Worm (Caenorhabditis elegans) whole organism, L3 larva: ENCODE measurements around the gene F59E12.8.

Source experiments
- R02D3.7 ChIP-seq: fragments of 150-350 bp; optimal IDR thresholded peaks from 2 replicates; lab custom pipeline; 2014; ENCODE audit warnings: missing biosample characterization, missing genetic modification characterization
- ZK546.5 ChIP-seq: sonication (generic microtip); optimal IDR thresholded peaks from 2 replicates; lab custom pipeline; 2017; ENCODE audit warnings: missing biosample characterization, missing genetic modification characterization
- aly-2 ChIP-seq: fragments of 150-350 bp; optimal IDR thresholded peaks from 2 replicates; lab custom pipeline; 2014; ENCODE audit warnings: missing biosample characterization, missing genetic modification characterization
- ama-1 ChIP-seq: fragments of 150-350 bp; optimal IDR thresholded peaks from 2 replicates; lab custom pipeline; 2018
- ceh-16 ChIP-seq: sonication (generic microtip); optimal IDR thresholded peaks from 2 replicates; lab custom pipeline; 2017; ENCODE audit warnings: missing biosample characterization, missing genetic modification characterization
- ceh-28 ChIP-seq: fragments of 150-350 bp; optimal IDR thresholded peaks from 2 replicates; lab custom pipeline; 2014; ENCODE audit warnings: missing biosample characterization, missing genetic modification reagents, missing genetic modification characterization
- ceh-82 ChIP-seq: fragments of 150-350 bp; optimal IDR thresholded peaks from 2 replicates; lab custom pipeline; 2014; ENCODE audit warnings: missing biosample characterization, missing genetic modification characterization
- ceh-9 ChIP-seq: sonication (generic microtip); optimal IDR thresholded peaks from 2 replicates; lab custom pipeline; 2018; ENCODE audit warnings: missing biosample characterization, missing genetic modification characterization
- daf-12 ChIP-seq: fragments of 150-350 bp; optimal IDR thresholded peaks from 2 replicates; lab custom pipeline; 2014; ENCODE audit warnings: missing biosample characterization, missing genetic modification reagents, missing genetic modification characterization
- egl-27 ChIP-seq: sonication (generic microtip); optimal IDR thresholded peaks from 4 replicates; lab custom pipeline; 2017; ENCODE audit warnings: missing biosample characterization, missing genetic modification reagents, missing genetic modification characterization
- egl-5 ChIP-seq: fragments of 150-350 bp; optimal IDR thresholded peaks from 2 replicates; lab custom pipeline; 2017; ENCODE audit warnings: missing biosample characterization, missing genetic modification reagents, missing genetic modification characterization, inconsistent platforms
- elt-1 ChIP-seq: fragments of 150-350 bp; optimal IDR thresholded peaks from 2 replicates; lab custom pipeline; 2014; ENCODE audit warnings: missing biosample characterization, missing genetic modification characterization
- elt-2 ChIP-seq: sonication (generic microtip); optimal IDR thresholded peaks from 2 replicates; lab custom pipeline; 2016; ENCODE audit warnings: missing genetic modification reagents, mild to moderate bottlenecking, missing genetic modification characterization, missing compliant biosample characterization
- elt-3 ChIP-seq, 3 experiments: fragments of 150-350 bp in 1 of 3; sonication (generic microtip) in 2 of 3; optimal IDR thresholded peaks; 2 replicates in 2 of 3; 4 replicates in 1 of 3; lab custom pipeline; 2014 to 2017; ENCODE audit warnings: missing biosample characterization in 3 of 3, missing genetic modification characterization in 3 of 3
- eor-1 ChIP-seq, 2 experiments: fragments of 150-350 bp; optimal IDR thresholded peaks; 2 replicates each; lab custom pipeline; 2014 to 2018; ENCODE audit warnings: missing biosample characterization in 2 of 2, missing genetic modification characterization in 2 of 2
- fkh-10 ChIP-seq: sonication (generic microtip); optimal IDR thresholded peaks from 2 replicates; lab custom pipeline; 2017; ENCODE audit warnings: missing biosample characterization, missing genetic modification reagents, missing genetic modification characterization
- fkh-2 ChIP-seq: fragments of 150-350 bp; optimal IDR thresholded peaks from 2 replicates; lab custom pipeline; 2014; ENCODE audit warnings: missing biosample characterization, missing genetic modification reagents, missing genetic modification characterization
- fos-1 ChIP-seq: fragments of 150-350 bp; optimal IDR thresholded peaks from 2 replicates; lab custom pipeline; 2014; ENCODE audit warnings: missing biosample characterization, missing genetic modification characterization
- hmg-11 ChIP-seq: sonication (generic microtip); optimal IDR thresholded peaks from 2 replicates; lab custom pipeline; 2016; ENCODE audit warnings: missing genetic modification characterization, missing compliant biosample characterization
- jun-1 ChIP-seq: fragments of 150-350 bp; optimal IDR thresholded peaks from 2 replicates; lab custom pipeline; 2014; ENCODE audit warnings: missing biosample characterization, missing genetic modification reagents, missing genetic modification characterization
- lin-15B ChIP-seq: fragments of 150-350 bp; optimal IDR thresholded peaks from 2 replicates; lab custom pipeline; 2014; ENCODE audit warnings: missing biosample characterization, missing genetic modification characterization
- lin-39 ChIP-seq: fragments of 150-350 bp; optimal IDR thresholded peaks from 2 replicates; lab custom pipeline; 2018; ENCODE audit warnings: missing biosample characterization, missing genetic modification reagents, missing genetic modification characterization
- lsy-12 ChIP-seq: sonication (generic microtip); optimal IDR thresholded peaks from 2 replicates; lab custom pipeline; 2016; ENCODE audit warnings: mild to moderate bottlenecking, missing genetic modification characterization, missing compliant biosample characterization
- mdl-1 ChIP-seq: fragments of 150-350 bp; optimal IDR thresholded peaks from 2 replicates; lab custom pipeline; 2014; ENCODE audit warnings: missing biosample characterization, missing genetic modification characterization
- mml-1 ChIP-seq: fragments of 150-350 bp; sonication (generic microtip); optimal IDR thresholded peaks from 3 replicates; lab custom pipeline; 2014; ENCODE audit warnings: missing biosample characterization, missing genetic modification characterization
- nfya-1 ChIP-seq: sonication (generic microtip); optimal IDR thresholded peaks from 2 replicates; lab custom pipeline; 2017; ENCODE audit warnings: missing genetic modification characterization, mild to moderate bottlenecking, missing compliant biosample characterization, antibody characterized with exemption, moderate library complexity; ENCODE audit not compliant: insufficient read depth
- nhr-11 ChIP-seq: fragments of 150-350 bp; optimal IDR thresholded peaks from 2 replicates; lab custom pipeline; 2014; ENCODE audit warnings: missing biosample characterization, missing genetic modification characterization
- nhr-12 ChIP-seq: fragments of 150-350 bp; optimal IDR thresholded peaks from 2 replicates; lab custom pipeline; 2014; ENCODE audit warnings: missing biosample characterization, missing genetic modification characterization
- nhr-23 ChIP-seq: fragments of 150-350 bp; optimal IDR thresholded peaks from 2 replicates; lab custom pipeline; 2014; ENCODE audit warnings: missing biosample characterization, missing genetic modification reagents, missing genetic modification characterization
- nhr-237 ChIP-seq: fragments of 150-350 bp; optimal IDR thresholded peaks from 2 replicates; lab custom pipeline; 2014; ENCODE audit warnings: missing biosample characterization, missing genetic modification characterization
- nhr-25 ChIP-seq: sonication (generic microtip); optimal IDR thresholded peaks from 2 replicates; lab custom pipeline; 2017; ENCODE audit warnings: missing biosample characterization, missing genetic modification characterization
- nhr-28 ChIP-seq: fragments of 150-350 bp; optimal IDR thresholded peaks from 2 replicates; lab custom pipeline; 2014; ENCODE audit warnings: missing biosample characterization, missing genetic modification characterization
- nhr-43 ChIP-seq: sonication (generic microtip); optimal IDR thresholded peaks from 2 replicates; lab custom pipeline; 2016; ENCODE audit warnings: mild to moderate bottlenecking, missing genetic modification characterization, missing compliant biosample characterization; ENCODE audit not compliant: poor library complexity, severe bottlenecking
- nhr-67 ChIP-seq: fragments of 150-350 bp; optimal IDR thresholded peaks from 2 replicates; lab custom pipeline; 2014; ENCODE audit warnings: missing biosample characterization, missing genetic modification characterization
- nhr-76 ChIP-seq: fragments of 150-350 bp; sonication (generic microtip); optimal IDR thresholded peaks from 5 replicates; lab custom pipeline; 2014; ENCODE audit warnings: missing biosample characterization, missing genetic modification characterization
- nhr-77 ChIP-seq: fragments of 150-350 bp; optimal IDR thresholded peaks from 2 replicates; lab custom pipeline; 2014; ENCODE audit warnings: missing biosample characterization, missing genetic modification characterization
- pha-4 ChIP-seq: fragments of 150-350 bp; optimal IDR thresholded peaks from 2 replicates; lab custom pipeline; 2014; ENCODE audit warnings: missing biosample characterization, missing genetic modification reagents, missing genetic modification characterization
- pqm-1 ChIP-seq: fragments of 150-350 bp; optimal IDR thresholded peaks from 2 replicates; lab custom pipeline; 2017; ENCODE audit warnings: missing biosample characterization, missing genetic modification characterization, inconsistent platforms
- sea-2 ChIP-seq: fragments of 150-350 bp; sonication (generic microtip); optimal IDR thresholded peaks from 4 replicates; lab custom pipeline; 2014; ENCODE audit warnings: missing biosample characterization, missing genetic modification reagents, missing genetic modification characterization
- skn-1 ChIP-seq: fragments of 150-350 bp; optimal IDR thresholded peaks from 2 replicates; lab custom pipeline; 2014; ENCODE audit warnings: missing biosample characterization, missing genetic modification characterization
- snpc-4 ChIP-seq: fragments of 150-350 bp; optimal IDR thresholded peaks from 2 replicates; lab custom pipeline; 2014; ENCODE audit warnings: missing biosample characterization, missing genetic modification characterization
- tbx-2 ChIP-seq: sonication (generic microtip); optimal IDR thresholded peaks from 2 replicates; lab custom pipeline; 2016; ENCODE audit warnings: mild to moderate bottlenecking, missing genetic modification characterization, missing compliant biosample characterization
- unc-39 ChIP-seq: sonication (generic microtip); optimal IDR thresholded peaks from 4 replicates; lab custom pipeline; 2017; ENCODE audit warnings: missing biosample characterization, missing genetic modification characterization
- unc-62 ChIP-seq: fragments of 150-350 bp; sonication (generic microtip); optimal IDR thresholded peaks from 4 replicates; lab custom pipeline; 2014; ENCODE audit warnings: missing biosample characterization, missing genetic modification reagents, missing genetic modification characterization
- zag-1 ChIP-seq: fragments of 150-350 bp; optimal IDR thresholded peaks from 2 replicates; lab custom pipeline; 2014; ENCODE audit warnings: missing biosample characterization, missing genetic modification characterization
- ztf-11 ChIP-seq: fragments of 150-350 bp; optimal IDR thresholded peaks from 2 replicates; lab custom pipeline; 2014; ENCODE audit warnings: missing biosample characterization, missing genetic modification characterization
- ztf-4 ChIP-seq: fragments of 150-350 bp; optimal IDR thresholded peaks from 2 replicates; lab custom pipeline; 2014; ENCODE audit warnings: missing biosample characterization, missing genetic modification characterization

The F59E12.8 gene

ce11 chrII:5661735-5662177 lies 25.0 kb upstream of the F59E12.8 start (continued):
- TF ChIP-seq nhr-67: peak; percentile 47

ce11 chrII:5660736-5661734 lies 24.3 kb upstream of the F59E12.8 start, which contains the start of the genes ift-43 and mdt-26:
ift-43 (minus strand) TSS chrII:5660786.
mdt-26 (plus strand) TSS chrII:5661181.
- TF ChIP-seq ama-1 (peak; percentile 100), fkh-2 (tag; lab: Kevin White, UChicago) (no peak), mml-1 (no peak), sea-2 (GFP tag; lab: Kevin White, UChicago) (no peak), pqm-1 (peak; percentile 2), elt-3 (tag; optimal IDR thresholded peaks at IDR 0.05; lab: Kevin White, UChicago) (no peak), ceh-28 (tag; lab: Kevin White, UChicago) (peak; percentile 83), nhr-67 (no peak), fkh-10 (peak; percentile 19), lin-39 (tag; lab: Kevin White, UChicago) (peak; percentile 98), nfya-1 (peak; percentile 100), nhr-28 (tag; lab: Kevin White, UChicago) (no peak), lsy-12 (tag; lab: Kevin White, UChicago) (peak; percentile 74), elt-2 (tag; lab: Kevin White, UChicago) (peak; percentile 65), nhr-237 (tag; lab: Kevin White, UChicago) (no peak), snpc-4 (peak; percentile 49), egl-5 (tag; lab: Kevin White, UChicago) (peak; percentile 60), lin-15B (tag; lab: Kevin White, UChicago) (peak; percentile 80), nhr-43 (tag; lab: Kevin White, UChicago) (peak; percentile 78), nhr-23 (tag; lab: Kevin White, UChicago) (peak; percentile 49), nhr-76 (no peak), mdl-1 (tag; lab: Kevin White, UChicago) (peak; percentile 46), ceh-16 (tag; lab: Kevin White, UChicago) (no peak), ZK546.5 (tag; lab: Kevin White, UChicago) (no peak), egl-27 (tag; lab: Kevin White, UChicago) (no peak), tbx-2 (tag; lab: Kevin White, UChicago) (peak; percentile 67), ztf-11 (tag; lab: Kevin White, UChicago) (no peak), hmg-11 (tag; lab: Kevin White, UChicago) (peak; percentile 98), ceh-82 (tag; lab: Kevin White, UChicago) (no peak), pha-4 (peak; percentile 73), nhr-77 (no peak), unc-39 (tag; lab: Kevin White, UChicago) (no peak), nhr-25 (peak; percentile 80), unc-62 (GFP tag; lab: Kevin White, UChicago) (peak; percentile 10), eor-1 (tag; optimal IDR thresholded peaks at IDR 0.05; lab: Kevin White, UChicago) (no peak), nhr-12 (tag; lab: Kevin White, UChicago) (no peak), skn-1 (no peak), R02D3.7 (tag; lab: Kevin White, UChicago) (no peak), ceh-9 (tag; lab: Kevin White, UChicago) (no peak), elt-1 (no peak), fos-1 (tag; lab: Kevin White, UChicago) (no peak), jun-1 (peak; percentile 36), ztf-4 (tag; lab: Kevin White, UChicago) (peak; percentile 56), daf-12 (tag; lab: Kevin White, UChicago) (no peak), zag-1 (tag; lab: Kevin White, UChicago) (no peak), nhr-11 (no peak), aly-2 (tag; lab: Kevin White, UChicago) (peak; percentile 76)
